Worm (Caenorhabditis elegans) whole organism, L4 larva: ENCODE results near the gene srbc-20.

Experiments used
- F10B5.3 ChIP-seq: sonication (generic microtip); optimal IDR thresholded peaks from 2 replicates; lab custom pipeline; 2016; ENCODE audit warnings: mild to moderate bottlenecking, missing genetic modification characterization, missing compliant biosample characterization
- T20F7.1 ChIP-seq: fragments of 200-800 bp; sonication (Bioruptor generic); optimal IDR thresholded peaks from 2 replicates; lab custom pipeline; 2018; ENCODE audit warnings: mild to moderate bottlenecking, missing genetic modification characterization, missing compliant biosample characterization
- T26A8.4 ChIP-seq: fragments of 200-800 bp; sonication (Bioruptor generic); IDR thresholded peaks from 2 replicates; pipeline ENCODE4 v1.3.6; 2022; ENCODE audit warnings: missing genetic modification characterization, missing compliant biosample characterization
- ZK337.2 ChIP-seq: fragments of 200-800 bp; sonication (Bioruptor generic); IDR thresholded peaks from 2 replicates; pipeline ENCODE4 v1.3.6; 2022; ENCODE audit warnings: missing genetic modification reagents, missing genetic modification characterization, missing compliant biosample characterization
- attf-4 ChIP-seq: sonication (generic microtip); optimal IDR thresholded peaks from 3 replicates; lab custom pipeline; 2017; ENCODE audit warnings: missing biosample characterization, missing genetic modification characterization
- ceh-82 ChIP-seq: sonication (generic microtip); optimal IDR thresholded peaks from 2 replicates; lab custom pipeline; 2017; ENCODE audit warnings: missing biosample characterization, missing genetic modification characterization
- cey-2 ChIP-seq: sonication (generic microtip); optimal IDR thresholded peaks from 3 replicates; lab custom pipeline; 2017; ENCODE audit warnings: missing genetic modification characterization, mild to moderate bottlenecking, missing compliant biosample characterization, antibody characterized with exemption, borderline replicate concordance; ENCODE audit not compliant: insufficient read depth
- ctbp-1 ChIP-seq: fragments of 200-800 bp; sonication (Bioruptor generic); IDR thresholded peaks from 2 replicates; pipeline ENCODE4 v1.3.6; 2022; ENCODE audit warnings: missing genetic modification reagents, missing genetic modification characterization, missing compliant biosample characterization
- dve-1 ChIP-seq: sonication (generic microtip); optimal IDR thresholded peaks from 2 replicates; lab custom pipeline; 2017; ENCODE audit warnings: antibody characterized with exemption, mild to moderate bottlenecking, missing genetic modification characterization, missing compliant biosample characterization; ENCODE audit not compliant: insufficient read depth
- egl-27 ChIP-seq: sonication (generic microtip); optimal IDR thresholded peaks from 3 replicates; lab custom pipeline; 2017; ENCODE audit warnings: missing biosample characterization, missing genetic modification reagents, missing genetic modification characterization
- hlh-11 ChIP-seq: fragments of 200-800 bp; sonication (Bioruptor generic); optimal IDR thresholded peaks from 2 replicates; lab custom pipeline; 2018; ENCODE audit warnings: mild to moderate bottlenecking, missing genetic modification characterization, missing compliant biosample characterization
- lin-15B ChIP-seq: fragments of 150-350 bp; sonication (generic microtip); optimal IDR thresholded peaks from 3 replicates; lab custom pipeline; 2014; ENCODE audit warnings: missing biosample characterization, missing genetic modification characterization
- lin-39 ChIP-seq: fragments of 150-350 bp; optimal IDR thresholded peaks from 2 replicates; lab custom pipeline; 2014; ENCODE audit warnings: missing biosample characterization, missing genetic modification reagents, missing genetic modification characterization
- madf-9 ChIP-seq: fragments of 200-800 bp; sonication (Bioruptor generic); conservative IDR thresholded peaks from 2 replicates; pipeline ENCODE4 v1.3.6; 2022; ENCODE audit warnings: missing genetic modification reagents, missing genetic modification characterization, missing compliant biosample characterization
- mdl-1 ChIP-seq, 2 experiments: fragments of 150-350 bp in 1 of 2; sonication (generic microtip) in 1 of 2; optimal IDR thresholded peaks; 2 replicates each; lab custom pipeline; 2014 to 2017; ENCODE audit warnings: missing biosample characterization in 2 of 2, missing genetic modification characterization in 2 of 2
- mxl-2 ChIP-seq: fragments of 200-800 bp; sonication (Bioruptor generic); conservative IDR thresholded peaks from 2 replicates; pipeline ENCODE4 v1.3.6; 2022; ENCODE audit warnings: missing genetic modification reagents, missing genetic modification characterization, missing compliant biosample characterization
- nhr-41 ChIP-seq: fragments of 200-800 bp; sonication (Bioruptor generic); IDR thresholded peaks from 2 replicates; pipeline ENCODE4 v1.3.6; 2022; ENCODE audit warnings: missing genetic modification reagents, missing genetic modification characterization, missing compliant biosample characterization
- php-3 ChIP-seq: fragments of 200-800 bp; sonication (Bioruptor generic); IDR thresholded peaks from 2 replicates; pipeline ENCODE4 v1.3.6; 2022; ENCODE audit warnings: missing genetic modification reagents, missing genetic modification characterization, missing compliant biosample characterization
- zip-2 ChIP-seq: fragments of 150-350 bp; optimal IDR thresholded peaks from 2 replicates; lab custom pipeline; 2014; ENCODE audit warnings: missing biosample characterization, missing genetic modification characterization
- ztf-11 ChIP-seq: fragments of 150-350 bp; optimal IDR thresholded peaks from 2 replicates; lab custom pipeline; 2014; ENCODE audit warnings: missing biosample characterization, missing genetic modification characterization

Gene srbc-20

ce11 chrV:2192117-2192516 lies 45.2 kb downstream of the srbc-20 start, which contains the start of gene nhr-13 (continued):
- TF ChIP-seq dve-1 (tag; lab: Kevin White, UChicago) (peak; percentile 11), ztf-11 (tag; lab: Kevin White, UChicago) (no peak), T26A8.4 (GFP tag; lab: Robert Waterston, UW) (no peak), ctbp-1 (GFP tag; lab: Robert Waterston, UW) (no peak), hlh-11 (tag; lab: Kevin White, UChicago) (peak; percentile 35), attf-4 (tag; lab: Kevin White, UChicago) (no peak), T20F7.1 (GFP tag; lab: Kevin White, UChicago) (no peak), mxl-2 (no peak), egl-27 (tag; lab: Kevin White, UChicago) (no peak), lin-39 (tag; lab: Kevin White, UChicago) (no peak), cey-2 (tag; lab: Kevin White, UChicago) (no peak), mdl-1 (tag; optimal IDR thresholded peaks at IDR 0.05; lab: Kevin White, UChicago) (peak in 1 of 2 experiments; percentile 13), zip-2 (tag; lab: Kevin White, UChicago) (no peak), lin-15B (tag; lab: Kevin White, UChicago) (no peak), nhr-41 (no peak), ZK337.2 (no peak), ceh-82 (no peak), php-3 (no peak), madf-9 (GFP tag; lab: Robert Waterston, UW) (no peak), F10B5.3 (no peak)
- TF ChIP-seq, all 104 proteins: peak for 11
